Fruit fly (Drosophila melanogaster) whole organism: Measurements from ENCODE around the gene Marcal1.

Source experiments
- CG8478 ChIP-seq: fragments of >200 bp; optimal IDR thresholded peaks from 2 replicates; lab custom pipeline; 2018; ENCODE audit warnings: inconsistent platforms
- EcR ChIP-seq, 2 experiments: fragments of >200 bp; optimal IDR thresholded peaks; 2 replicates each; lab custom pipeline; 2017; ENCODE audit warnings: missing biosample characterization in 2 of 2, missing genetic modification characterization in 2 of 2, missing genetic modification reagents in 2 of 2
- pan ChIP-seq: fragments of >200 bp; optimal IDR thresholded peaks from 2 replicates; lab custom pipeline; 2017
- usp ChIP-seq: fragments of >200 bp; optimal IDR thresholded peaks from 2 replicates; lab custom pipeline; 2017; ENCODE audit warnings: missing biosample characterization, missing genetic modification characterization, mixed read lengths

dm6 chr2L:4928340-4928739 is 27.0 kb upstream of the Marcal1 start:
- no peak for TF ChIP-seq CG8478 (lab: Kevin White, UChicago)
- TF ChIP-seq EcR (GFP tag; optimal IDR thresholded peaks at IDR 0.05; lab: Kevin White, UChicago) = no peak
- no peak for TF ChIP-seq pan (lab: Kevin White, UChicago)
- TF ChIP-seq usp (GFP tag; lab: Kevin White, UChicago) = no peak
